Worm (Caenorhabditis elegans): ENCODE measurements around the gene pdi-1.

The pdi-1 gene

ce11 chrIII:3701411-3702310 is at the start of gene pdi-1, which contains the start of gene C14B1.2 (continued):
- TF ChIP-seq unc-62 (GFP tag; optimal IDR thresholded peaks at IDR 0.05 in 1 of 2) (no peak), unc-62 (tag; optimal IDR thresholded peaks at IDR 0.05) (no peak), ceh-20 (GFP tag; IDR thresholded peaks at IDR 0.05) (0 out of 2 replicates have a peak, but pooled peaks have one; percentile 22), php-3 (GFP tag; IDR thresholded peaks at IDR 0.05) (no peak), snpc-4 (tag; optimal IDR thresholded peaks at IDR 0.05) (no peak), pha-4 (GFP tag; IDR thresholded peaks at IDR 0.05) (peak; percentile 54; the same call in 1 of the 2 replicates), pha-4 (tag; optimal IDR thresholded peaks at IDR 0.05) (no peak), nhr-102 (tag; optimal IDR thresholded peaks at IDR 0.05) (peak; percentile 10), daf-19 (GFP tag; conservative IDR thresholded peaks at IDR 0.05) (no peak), F49E8.2 (tag; optimal IDR thresholded peaks at IDR 0.05; ENCODE audit: borderline replicate concordance) (no peak), rbr-2 (tag; optimal IDR thresholded peaks at IDR 0.05) (peak; percentile 34), daf-8 (GFP tag; IDR thresholded peaks at IDR 0.05) (no peak), hif-1 (tag; optimal IDR thresholded peaks at IDR 0.05) (peak in 1 of 2 experiments; percentile 41), snpc-1.2 (GFP tag; IDR thresholded peaks at IDR 0.05) (no peak), dmd-6 (GFP tag; IDR thresholded peaks at IDR 0.05) (peak; percentile 74), pqm-1 (tag; optimal IDR thresholded peaks at IDR 0.05) (peak; percentile 40), aly-2 (tag; optimal IDR thresholded peaks at IDR 0.05) (no peak), zag-1 (tag; optimal IDR thresholded peaks at IDR 0.05) (no peak), ztf-7 (tag; optimal IDR thresholded peaks at IDR 0.05) (no peak), hlh-11 (tag; optimal IDR thresholded peaks at IDR 0.05) (peak; percentile 82), ceh-62 (tag; optimal IDR thresholded peaks at IDR 0.05) (no peak), F37D6.2 (tag; optimal IDR thresholded peaks at IDR 0.05) (no peak), duxl-1 (tag; optimal IDR thresholded peaks at IDR 0.05; ENCODE audit: poor library complexity) (no peak), gei-8 (GFP tag; optimal IDR thresholded peaks at IDR 0.05) (no peak), madf-9 (GFP tag; conservative IDR thresholded peaks at IDR 0.05) (no peak; the same call in 1 of the 2 replicates), madf-5 (GFP tag; IDR thresholded peaks at IDR 0.05) (no peak), tag-97 (GFP tag; IDR thresholded peaks at IDR 0.05) (no peak), lim-7 (GFP tag; IDR thresholded peaks at IDR 0.05) (0 out of 2 replicates have a peak, but pooled peaks have one; percentile 55), Y105C5A.15 (GFP tag; IDR thresholded peaks at IDR 0.05) (no peak), Y75B8A.6 (GFP tag; IDR thresholded peaks at IDR 0.05) (0 out of 2 replicates have a peak, but pooled peaks have one; percentile 37), lin-29 (GFP tag; IDR thresholded peaks at IDR 0.05) (no peak), ctbp-1 (GFP tag; IDR thresholded peaks at IDR 0.05) (no peak), lir-3 (tag; optimal IDR thresholded peaks at IDR 0.05) (no peak), mdl-1 (tag; optimal IDR thresholded peaks at IDR 0.05) (peak; percentile 75 to 89), R02D3.7 (tag; optimal IDR thresholded peaks at IDR 0.05) (no peak), zfp-3 (GFP tag; conservative IDR thresholded peaks at IDR 0.05) (peak; percentile 63; the same call in 1 of the 2 replicates), arid-1 (GFP tag; conservative IDR thresholded peaks at IDR 0.05) (peak; percentile 51; the same call in 1 of the 2 replicates)

DNA sequence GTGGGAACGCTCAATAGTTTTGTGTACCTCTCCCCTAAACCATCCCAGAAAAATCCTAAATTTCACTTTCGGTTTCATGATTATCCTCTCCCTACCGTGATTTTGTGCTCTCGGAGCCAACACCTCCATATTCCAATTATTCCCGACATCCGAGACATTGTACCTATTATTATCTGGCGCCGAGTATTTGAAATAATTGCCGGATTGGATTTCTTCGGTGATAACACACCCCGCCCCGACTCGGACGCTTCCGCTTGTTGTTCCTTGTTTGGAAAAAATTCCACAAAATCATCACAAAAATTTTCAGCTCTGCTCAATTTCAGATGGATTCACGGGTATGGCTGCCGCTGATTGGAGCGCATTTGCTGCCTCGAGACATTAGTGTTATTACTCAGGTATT is 43.9 kb upstream of the pdi-1 start, which contains the start of gene lin-48:
Gene lin-48 (plus strand): TSS at position 301 of the 400 bp plus-strand sequence.
- TF ChIP-seq hlh-30 (tag; optimal IDR thresholded peaks at IDR 0.05; ENCODE audit: insufficient read depth) (no peak), unc-62 (GFP tag; optimal IDR thresholded peaks at IDR 0.05 in 1 of 2) (peak in 1 of 2 experiments; percentile 26), unc-62 (tag; optimal IDR thresholded peaks at IDR 0.05) (no peak)

All from whole organism, L4 larva.